Fruit fly (Drosophila melanogaster): ENCODE data around the gene Trmt112.

dm6 chr3L:21219160-21219559 is 2.5 kb upstream of the Trmt112 start:
- no peak for TF ChIP-seq toe (GFP tag; optimal IDR thresholded peaks at IDR 0.05)
- TF ChIP-seq Mnt (GFP tag; optimal IDR thresholded peaks at IDR 0.05), result no peak
- TF ChIP-seq Crg-1 (GFP tag; optimal IDR thresholded peaks at IDR 0.05), result no peak
- no peak for TF ChIP-seq ovo (GFP tag; optimal IDR thresholded peaks at IDR 0.05)
- TF ChIP-seq cnc (optimal IDR thresholded peaks at IDR 0.05), result no peak
- no peak for TF ChIP-seq Hr96 (GFP tag; optimal IDR thresholded peaks at IDR 0.05)
- no peak for TF ChIP-seq Clk (GFP tag; optimal IDR thresholded peaks at IDR 0.05)
- TF ChIP-seq CG14711 (tag; optimal IDR thresholded peaks at IDR 0.05), result no peak
- no peak for TF ChIP-seq kay (GFP tag; ENCODE audit: borderline replicate concordance)
- no peak for TF ChIP-seq CG12768 (GFP tag; optimal IDR thresholded peaks at IDR 0.05)
- TF ChIP-seq CG1620 (GFP tag; optimal IDR thresholded peaks at IDR 0.05), result no peak
- no peak for TF ChIP-seq CG11617 (GFP tag; optimal IDR thresholded peaks at IDR 0.05)
